Fruit fly (Drosophila melanogaster) whole organism, embryonic: ENCODE measurements around the gene CG31882.

Experiments used
- CG1024 ChIP-seq: fragments of 200-800 bp; sonication (Bioruptor generic); IDR thresholded peaks from 2 replicates; pipeline ENCODE4 v1.3.6; 2022; ENCODE audit warnings: missing biosample characterization, missing genetic modification characterization
- CG11093 ChIP-seq: fragments of 200-800 bp; sonication (Bioruptor generic); IDR thresholded peaks from 3 replicates; pipeline ENCODE4 v1.3.6; 2022; ENCODE audit warnings: missing biosample characterization, missing genetic modification characterization
- CG11560 ChIP-seq: fragments of 200-800 bp; sonication (Bioruptor generic); IDR thresholded peaks from 3 replicates; pipeline ENCODE4 v1.3.6; 2022; ENCODE audit warnings: missing biosample characterization, missing genetic modification characterization
- CG13123 ChIP-seq: fragments of 200-800 bp; sonication (Bioruptor generic); optimal IDR thresholded peaks from 2 replicates; lab custom pipeline; 2016; ENCODE audit warnings: missing biosample characterization, missing genetic modification characterization
- CG13287 ChIP-seq: fragments of 200-800 bp; sonication (Bioruptor generic); IDR thresholded peaks from 2 replicates; pipeline ENCODE4 v1.3.6; 2022; ENCODE audit warnings: missing biosample characterization, missing genetic modification characterization; ENCODE audit not compliant: partially characterized antibody
- CG13296 ChIP-seq: fragments of 200-800 bp; sonication (Bioruptor generic); optimal IDR thresholded peaks from 3 replicates; lab custom pipeline; 2018; ENCODE audit warnings: missing biosample characterization, mild to moderate bottlenecking, missing genetic modification characterization
- CG14014 ChIP-seq: fragments of 200-800 bp; sonication (Bioruptor generic); IDR thresholded peaks from 2 replicates; pipeline ENCODE4 v1.3.6; 2022; ENCODE audit warnings: missing biosample characterization, missing genetic modification characterization
- CG16779 ChIP-seq: fragments of 200-800 bp; sonication (Bioruptor generic); IDR thresholded peaks from 2 replicates; pipeline ENCODE4 v1.3.6; 2022; ENCODE audit warnings: missing biosample characterization, missing genetic modification characterization
- CG17568 ChIP-seq: fragments of 200-800 bp; sonication (Bioruptor generic); optimal IDR thresholded peaks from 2 replicates; lab custom pipeline; 2018; ENCODE audit warnings: missing biosample characterization, mild to moderate bottlenecking, missing genetic modification characterization, moderate library complexity
- CG17912 ChIP-seq: fragments of 200-800 bp; sonication (Bioruptor generic); optimal IDR thresholded peaks from 2 replicates; lab custom pipeline; 2018; ENCODE audit warnings: missing biosample characterization, mild to moderate bottlenecking, missing genetic modification characterization
- CG18011 ChIP-seq: fragments of 200-800 bp; sonication (Bioruptor generic); optimal IDR thresholded peaks from 2 replicates; lab custom pipeline; 2017; ENCODE audit warnings: missing biosample characterization, missing genetic modification characterization, mild to moderate bottlenecking, moderate library complexity, missing genotype
- CG30431 ChIP-seq: fragments of 200-800 bp; sonication (Bioruptor generic); optimal IDR thresholded peaks from 2 replicates; lab custom pipeline; 2017; ENCODE audit warnings: missing biosample characterization, missing genetic modification characterization
- CG3163 ChIP-seq: fragments of 200-800 bp; sonication (Bioruptor generic); optimal IDR thresholded peaks from 3 replicates; lab custom pipeline; 2016; ENCODE audit warnings: missing biosample characterization, missing genetic modification characterization
- CG43689 ChIP-seq: fragments of 200-800 bp; sonication (Bioruptor generic); IDR thresholded peaks from 2 replicates; pipeline ENCODE4 v1.3.6; 2022; ENCODE audit warnings: missing biosample characterization, missing genetic modification characterization
- CG4404 ChIP-seq: fragments of 200-800 bp; sonication (Bioruptor generic); IDR thresholded peaks from 2 replicates; pipeline ENCODE4 v1.3.6; 2022; ENCODE audit warnings: missing biosample characterization, missing genetic modification characterization
- CHES-1-like ChIP-seq: fragments of 200-800 bp; sonication (Bioruptor generic); optimal IDR thresholded peaks from 2 replicates; lab custom pipeline; 2016; ENCODE audit warnings: missing biosample characterization, missing genetic modification characterization
- Dip3 ChIP-seq: fragments of 200-800 bp; sonication (Bioruptor generic); optimal IDR thresholded peaks from 3 replicates; lab custom pipeline; 2016; ENCODE audit warnings: missing biosample characterization, missing genetic modification characterization
- Dll ChIP-seq: fragments of 200-800 bp; sonication (Bioruptor generic); IDR thresholded peaks from 4 replicates; pipeline ENCODE4 v1.3.6; 2022; ENCODE audit warnings: missing biosample characterization, missing genetic modification characterization; ENCODE audit not compliant: partially characterized antibody
- HLH3B ChIP-seq: fragments of 200-800 bp; sonication (Bioruptor generic); IDR thresholded peaks from 2 replicates; pipeline ENCODE4 v1.3.6; 2022; ENCODE audit warnings: missing biosample characterization, missing genetic modification characterization
- HmgD ChIP-seq: fragments of 200-800 bp; sonication (Bioruptor generic); optimal IDR thresholded peaks from 3 replicates; lab custom pipeline; 2016; ENCODE audit warnings: missing biosample characterization, missing genetic modification characterization
- Hsf ChIP-seq: fragments of 200-800 bp; sonication (Bioruptor generic); optimal IDR thresholded peaks from 3 replicates; lab custom pipeline; 2016; ENCODE audit warnings: missing biosample characterization, missing genetic modification characterization
- Jarid2 ChIP-seq: fragments of 200-800 bp; sonication (Bioruptor generic); optimal IDR thresholded peaks from 3 replicates; lab custom pipeline; 2017; ENCODE audit warnings: mild to moderate bottlenecking, missing biosample characterization, missing genetic modification reagents, missing genetic modification characterization
- Lpt ChIP-seq: fragments of >200 bp; optimal IDR thresholded peaks from 2 replicates; lab custom pipeline; 2018; ENCODE audit warnings: missing biosample characterization, missing genetic modification characterization
- MBD-R2 ChIP-seq: fragments of 200-800 bp; sonication (Bioruptor generic); IDR thresholded peaks from 2 replicates; pipeline ENCODE4 v1.3.6; 2022; ENCODE audit warnings: missing biosample characterization, missing genetic modification characterization
- Trl ChIP-seq, 3 experiments: fragments of >200 bp in 2 of 3; fragments of 200-800 bp in 1 of 3; sonication (Bioruptor generic) in 1 of 3; optimal IDR thresholded peaks; 2 replicates in 1 of 3; 3 replicates in 2 of 3; lab custom pipeline; 2016 to 2017; ENCODE audit warnings: missing biosample characterization in 1 of 3, missing genetic modification characterization in 1 of 3
- al ChIP-seq: fragments of 200-800 bp; sonication (Bioruptor generic); IDR thresholded peaks from 2 replicates; pipeline ENCODE4 v1.3.6; 2022; ENCODE audit warnings: missing biosample characterization, missing genetic modification characterization
- bigmax ChIP-seq: fragments of 200-800 bp; sonication (Bioruptor generic); optimal IDR thresholded peaks from 2 replicates; lab custom pipeline; 2018; ENCODE audit warnings: missing biosample characterization, mild to moderate bottlenecking, missing genetic modification characterization
- bowl ChIP-seq: fragments of 200-800 bp; sonication (Bioruptor generic); IDR thresholded peaks from 2 replicates; pipeline ENCODE4 v1.3.6; 2022; ENCODE audit warnings: missing biosample characterization, missing genetic modification characterization
- cg ChIP-seq: fragments of 200-800 bp; sonication (Bioruptor generic); optimal IDR thresholded peaks from 3 replicates; lab custom pipeline; 2019; ENCODE audit warnings: missing biosample characterization, mild to moderate bottlenecking, missing genetic modification characterization, moderate library complexity
- chm ChIP-seq: fragments of 200-800 bp; sonication (Bioruptor generic); IDR thresholded peaks from 2 replicates; pipeline ENCODE4 v1.3.6; 2022; ENCODE audit warnings: missing biosample characterization, missing genetic modification characterization
- ci ChIP-seq: fragments of 200-800 bp; sonication (Bioruptor generic); IDR thresholded peaks from 3 replicates; pipeline ENCODE4 v1.3.6; 2022; ENCODE audit warnings: missing biosample characterization, missing genetic modification characterization
- crol ChIP-seq: fragments of 200-800 bp; sonication (Bioruptor generic); IDR thresholded peaks from 2 replicates; pipeline ENCODE4 v1.3.6; 2022; ENCODE audit warnings: missing biosample characterization, missing genetic modification characterization
- danr ChIP-seq: fragments of 200-800 bp; sonication (Bioruptor generic); IDR thresholded peaks from 2 replicates; pipeline ENCODE4 v1.3.6; 2022; ENCODE audit warnings: missing biosample characterization, missing genetic modification characterization
- ftz-f1 ChIP-seq: fragments of 200-800 bp; sonication (Bioruptor generic); optimal IDR thresholded peaks from 2 replicates; lab custom pipeline; 2016; ENCODE audit warnings: missing biosample characterization, missing genetic modification characterization
- grn ChIP-seq: fragments of 200-800 bp; sonication (Bioruptor generic); optimal IDR thresholded peaks from 3 replicates; lab custom pipeline; 2017; ENCODE audit warnings: missing biosample characterization, missing genetic modification characterization
- hbn ChIP-seq: fragments of 200-800 bp; sonication (Bioruptor generic); IDR thresholded peaks from 2 replicates; pipeline ENCODE4 v1.3.6; 2022; ENCODE audit warnings: missing biosample characterization, missing genetic modification characterization; ENCODE audit not compliant: partially characterized antibody
- jing ChIP-seq: fragments of 200-800 bp; sonication (Bioruptor generic); optimal IDR thresholded peaks from 2 replicates; lab custom pipeline; 2018; ENCODE audit warnings: missing biosample characterization, mild to moderate bottlenecking, missing genetic modification characterization
- klu ChIP-seq: fragments of 200-800 bp; sonication (Bioruptor generic); IDR thresholded peaks from 2 replicates; pipeline ENCODE4 v1.3.6; 2022; ENCODE audit warnings: missing biosample characterization, missing genetic modification characterization
- nerfin-1 ChIP-seq: fragments of 200-800 bp; sonication (Bioruptor generic); optimal IDR thresholded peaks from 3 replicates; lab custom pipeline; 2019; ENCODE audit warnings: missing biosample characterization, mild to moderate bottlenecking, missing genetic modification characterization, moderate library complexity
- sd ChIP-seq: fragments of 200-800 bp; sonication (Bioruptor generic); optimal IDR thresholded peaks from 3 replicates; lab custom pipeline; 2018; ENCODE audit warnings: missing biosample characterization, mild to moderate bottlenecking, missing genetic modification characterization, moderate library complexity
- ssp ChIP-seq: fragments of 200-800 bp; sonication (Bioruptor generic); IDR thresholded peaks from 2 replicates; pipeline ENCODE4 v1.3.6; 2022; ENCODE audit warnings: missing biosample characterization, missing genetic modification characterization
- sug ChIP-seq: fragments of 200-800 bp; optimal IDR thresholded peaks from 2 replicates; lab custom pipeline; 2019; ENCODE audit warnings: missing biosample characterization, mild to moderate bottlenecking, missing genetic modification characterization, moderate library complexity
- tup ChIP-seq: fragments of 200-800 bp; sonication (Bioruptor generic); optimal IDR thresholded peaks from 2 replicates; lab custom pipeline; 2016; ENCODE audit warnings: missing biosample characterization, mild to moderate bottlenecking, missing genetic modification characterization, moderate library complexity
- vfl ChIP-seq: fragments of 200-800 bp; sonication (Bioruptor generic); optimal IDR thresholded peaks from 2 replicates; lab custom pipeline; 2016; ENCODE audit warnings: missing biosample characterization, missing genetic modification characterization

CG31882 gene

dm6 chr2L:9607997-9608563 is 17.0 kb downstream of the CG31882 start, which contains the start of gene gcm2 (continued):
- no peak for TF ChIP-seq Hsf
- TF ChIP-seq CG30431, result no peak
- no peak for TF ChIP-seq CG14014 (GFP tag; lab: Robert Waterston, UW)
- no peak for TF ChIP-seq MBD-R2
- TF ChIP-seq CG18011 (GFP tag; lab: Kevin White, UChicago), result no peak
- TF ChIP-seq CG3163, result no peak
- TF ChIP-seq CG4404, result no peak
- TF ChIP-seq chm (GFP tag; lab: Robert Waterston, UW), result no peak
- no peak for TF ChIP-seq sug
- TF ChIP-seq CG13296 (GFP tag; lab: Kevin White, UChicago), result no peak
- TF ChIP-seq CG17912 (GFP tag; lab: Kevin White, UChicago), result no peak
- TF ChIP-seq Dll (GFP tag; lab: Robert Waterston, UW), result no peak
- TF ChIP-seq danr (GFP tag; lab: Robert Waterston, UW), result no peak
- TF ChIP-seq bowl (GFP tag; lab: Robert Waterston, UW), result no peak
- no peak for TF ChIP-seq bigmax (GFP tag; lab: Kevin White, UChicago)
- TF ChIP-seq jing (GFP tag; lab: Kevin White, UChicago), result no peak
- peak; percentile 64 for TF ChIP-seq nerfin-1 (tag; lab: Kevin White, UChicago)
- TF ChIP-seq Jarid2, result peak; percentile 47
- no peak for TF ChIP-seq Lpt (GFP tag; lab: Kevin White, UChicago)
- no peak for TF ChIP-seq CG43689 (GFP tag; lab: Robert Waterston, UW)
- TF ChIP-seq CHES-1-like (GFP tag; lab: Kevin White, UChicago), result no peak
- TF ChIP-seq ftz-f1 (GFP tag; lab: Kevin White, UChicago), result no peak
- no peak for TF ChIP-seq tup (GFP tag; lab: Kevin White, UChicago)
- TF ChIP-seq CG1024 (GFP tag; lab: Robert Waterston, UW), result no peak
- no peak for TF ChIP-seq ssp (GFP tag; lab: Robert Waterston, UW)
- TF ChIP-seq klu (GFP tag; lab: Robert Waterston, UW), result no peak
- TF ChIP-seq HmgD, result no peak
- no peak for TF ChIP-seq CG13123 (GFP tag; lab: Kevin White, UChicago)
- no peak for TF ChIP-seq vfl (GFP tag; lab: Kevin White, UChicago)
- TF ChIP-seq crol (GFP tag; lab: Robert Waterston, UW), result peak; percentile 12; the same call in 1 of the 2 replicates
- no peak for TF ChIP-seq CG13287 (GFP tag; lab: Robert Waterston, UW)
- peak; percentile 20 for TF ChIP-seq grn
- TF ChIP-seq cg (GFP tag; lab: Kevin White, UChicago), result peak; percentile 60
- TF ChIP-seq CG11093 (GFP tag; lab: Robert Waterston, UW), result no peak
- no peak for TF ChIP-seq al (GFP tag; lab: Robert Waterston, UW)
- TF ChIP-seq CG17568 (GFP tag; lab: Kevin White, UChicago), result no peak
- TF ChIP-seq CG16779 (GFP tag; lab: Robert Waterston, UW), result 0 out of 2 replicates have a peak, but pooled peaks have one; percentile 15
- TF ChIP-seq hbn (GFP tag; lab: Robert Waterston, UW), result no peak
- peak; percentile 41 for TF ChIP-seq sd (tag; lab: Kevin White, UChicago)
- TF ChIP-seq ci, result no peak
- peak; percentile 47 to 82 for TF ChIP-seq Trl (optimal IDR thresholded peaks at IDR 0.05; lab: Kevin White, UChicago)
- TF ChIP-seq Trl (GFP tag; optimal IDR thresholded peaks at IDR 0.05; lab: Kevin White, UChicago), result no peak
- no peak for TF ChIP-seq CG11560 (tag; lab: Robert Waterston, UW)
- no peak for TF ChIP-seq Dip3 (GFP tag; lab: Kevin White, UChicago)
- no peak for TF ChIP-seq HLH3B (GFP tag; lab: Robert Waterston, UW)
